Worm (Caenorhabditis elegans) whole organism, early embryonic: ENCODE results near the gene F35B3.4.

Experiments used
- B0310.2 ChIP-seq: sonication (generic microtip); optimal IDR thresholded peaks from 2 replicates; lab custom pipeline; 2016; ENCODE audit warnings: mild to moderate bottlenecking, missing genetic modification characterization, missing compliant biosample characterization
- F13C5.2 ChIP-seq: sonication (generic microtip); optimal IDR thresholded peaks from 2 replicates; lab custom pipeline; 2017; ENCODE audit warnings: mild to moderate bottlenecking, missing genetic modification characterization, inconsistent platforms, missing compliant biosample characterization
- aly-1 ChIP-seq: sonication (generic microtip); optimal IDR thresholded peaks from 2 replicates; lab custom pipeline; 2016; ENCODE audit warnings: missing genetic modification characterization, missing compliant biosample characterization
- ama-1 ChIP-seq: fragments of 150-350 bp; optimal IDR thresholded peaks from 2 replicates; lab custom pipeline; 2014
- ceh-13 ChIP-seq: fragments of 200-800 bp; sonication (Bioruptor generic); optimal IDR thresholded peaks from 2 replicates; lab custom pipeline; 2018; ENCODE audit warnings: mild to moderate bottlenecking, missing genetic modification characterization, missing compliant biosample characterization
- ceh-36 ChIP-seq: sonication (generic microtip); optimal IDR thresholded peaks from 2 replicates; lab custom pipeline; 2016; ENCODE audit warnings: missing genetic modification characterization, inconsistent platforms, missing compliant biosample characterization
- ets-7 ChIP-seq: sonication (generic microtip); optimal IDR thresholded peaks from 2 replicates; lab custom pipeline; 2016; ENCODE audit warnings: missing genotype, missing genetic modification characterization, missing compliant biosample characterization
- flt-1 ChIP-seq: fragments of 200-800 bp; sonication (Bioruptor generic); IDR thresholded peaks from 2 replicates; pipeline ENCODE4 v1.3.6; 2022; ENCODE audit warnings: missing genetic modification characterization, missing compliant biosample characterization
- hmbx-1 ChIP-seq: sonication (generic microtip); optimal IDR thresholded peaks from 2 replicates; lab custom pipeline; 2016; ENCODE audit warnings: mild to moderate bottlenecking, missing genetic modification characterization, missing compliant biosample characterization
- hmg-4 ChIP-seq: fragments of 200-800 bp; sonication (Bioruptor generic); optimal IDR thresholded peaks from 2 replicates; lab custom pipeline; 2018; ENCODE audit warnings: mild to moderate bottlenecking, missing genetic modification characterization, missing compliant biosample characterization
- hnd-1 ChIP-seq: sonication (generic microtip); optimal IDR thresholded peaks from 2 replicates; lab custom pipeline; 2016; ENCODE audit warnings: missing genetic modification characterization, missing compliant biosample characterization
- pes-1 ChIP-seq: fragments of 200-800 bp; sonication (Bioruptor generic); IDR thresholded peaks from 2 replicates; pipeline ENCODE4 v1.3.6; 2022; ENCODE audit warnings: missing genetic modification reagents, missing genetic modification characterization, missing compliant biosample characterization
- scrt-1 ChIP-seq: fragments of 200-800 bp; sonication (Bioruptor generic); IDR thresholded peaks from 2 replicates; pipeline ENCODE4 v1.3.6; 2022; ENCODE audit warnings: missing genetic modification characterization, missing compliant biosample characterization
- sea-1 ChIP-seq: fragments of 200-800 bp; sonication (Bioruptor generic); conservative IDR thresholded peaks from 2 replicates; pipeline ENCODE4 v1.3.6; 2022; ENCODE audit warnings: missing genetic modification characterization, missing compliant biosample characterization
- tbx-11 ChIP-seq: fragments of 200-800 bp; sonication (Bioruptor generic); IDR thresholded peaks from 2 replicates; pipeline ENCODE4 v1.3.6; 2022; ENCODE audit warnings: missing genetic modification characterization, missing compliant biosample characterization
- tbx-37 ChIP-seq: fragments of 200-800 bp; sonication (Bioruptor generic); conservative IDR thresholded peaks from 2 replicates; pipeline ENCODE4 v1.3.6; 2022; ENCODE audit warnings: missing genetic modification reagents, missing genetic modification characterization, missing compliant biosample characterization
- tra-4 ChIP-seq: sonication (generic microtip); optimal IDR thresholded peaks from 2 replicates; lab custom pipeline; 2017; ENCODE audit warnings: missing genetic modification characterization, missing compliant biosample characterization

F35B3.4 gene

ce11 chrX:17058340-17058739 lies 37.6 kb upstream of the F35B3.4 start:
- no peak for TF ChIP-seq hnd-1 (tag; lab: Kevin White, UChicago)
- no peak for TF ChIP-seq tbx-11 (GFP tag; lab: Robert Waterston, UW)
- TF ChIP-seq flt-1 (GFP tag; lab: Robert Waterston, UW) = no peak
- no peak for TF ChIP-seq ets-7 (tag; lab: Kevin White, UChicago)
- TF ChIP-seq sea-1 (GFP tag; lab: Robert Waterston, UW) = no peak

DNA sequence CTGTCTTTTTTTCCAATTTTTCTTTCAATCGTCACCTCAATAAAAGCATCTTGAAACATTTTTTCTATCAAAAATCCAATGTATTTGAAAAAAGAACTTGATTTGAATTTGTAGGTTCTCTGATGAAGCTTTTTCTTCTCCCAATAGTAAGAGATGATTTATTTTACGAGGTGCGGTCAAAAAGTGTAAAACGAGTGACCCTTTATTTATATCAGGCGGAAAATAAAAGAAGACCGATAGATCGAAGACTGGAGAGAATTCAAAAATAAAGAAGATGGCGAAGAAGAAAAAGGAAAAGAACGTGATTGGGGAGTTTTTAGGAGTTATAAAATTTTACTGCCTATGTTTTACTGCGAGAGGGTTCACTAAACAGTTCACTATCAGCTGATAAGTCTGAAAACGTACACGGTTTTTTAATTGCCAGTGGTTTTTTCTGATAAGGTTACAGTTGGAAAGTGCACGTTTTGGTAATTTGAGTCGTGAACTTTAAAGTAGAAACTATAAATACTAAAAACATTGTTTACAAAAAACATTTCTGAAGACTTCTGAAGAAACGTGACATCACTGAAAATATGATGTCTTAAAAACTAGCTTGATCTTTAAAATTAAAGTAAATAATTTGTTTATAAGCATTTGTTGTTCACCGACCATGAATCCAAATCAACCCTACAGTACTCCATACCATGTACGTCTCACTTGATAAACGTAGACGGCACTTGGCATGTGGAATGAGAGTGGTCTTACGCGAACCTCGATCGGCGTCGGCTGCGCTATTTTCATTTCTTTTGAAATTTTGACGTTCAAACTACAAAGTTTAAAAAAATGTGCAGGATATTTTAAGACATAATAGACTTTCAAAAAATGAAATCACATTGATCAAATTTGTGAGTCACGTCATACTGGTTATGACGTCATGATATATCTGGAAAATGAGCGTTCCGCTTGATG lies 35.4 kb upstream of the F35B3.4 start:
- TF ChIP-seq tra-4 (tag; lab: Kevin White, UChicago) (no peak), aly-1 (tag; lab: Kevin White, UChicago) (no peak), F13C5.2 (tag; lab: Kevin White, UChicago) (no peak), ama-1 (lab: Kevin White, UChicago) (no peak), hmg-4 (GFP tag; lab: Kevin White, UChicago) (no peak), pes-1 (GFP tag; lab: Robert Waterston, UW) (no peak), ets-7 (tag; lab: Kevin White, UChicago) (no peak), ceh-36 (no peak), B0310.2 (tag; lab: Kevin White, UChicago) (no peak), tbx-37 (GFP tag; lab: Robert Waterston, UW) (no peak), hnd-1 (tag; lab: Kevin White, UChicago) (no peak)

- TF ChIP-seq pes-1 (GFP tag; lab: Robert Waterston, UW) = no peak
- no peak for TF ChIP-seq hmg-4 (GFP tag; lab: Kevin White, UChicago)
- TF ChIP-seq aly-1 (tag; lab: Kevin White, UChicago) = no peak
- TF ChIP-seq hnd-1 (tag; lab: Kevin White, UChicago) = no peak
- TF ChIP-seq scrt-1 (GFP tag; lab: Robert Waterston, UW) = no peak
- TF ChIP-seq ama-1 (lab: Kevin White, UChicago) = no peak
- no peak for TF ChIP-seq flt-1 (GFP tag; lab: Robert Waterston, UW)
- TF ChIP-seq tbx-37 (GFP tag; lab: Robert Waterston, UW) = no peak
- TF ChIP-seq F13C5.2 (tag; lab: Kevin White, UChicago) = no peak
- TF ChIP-seq ets-7 (tag; lab: Kevin White, UChicago) = no peak
- no peak for TF ChIP-seq tra-4 (tag; lab: Kevin White, UChicago)
- no peak for TF ChIP-seq tbx-11 (GFP tag; lab: Robert Waterston, UW)
- no peak for TF ChIP-seq B0310.2 (tag; lab: Kevin White, UChicago)
- no peak for TF ChIP-seq sea-1 (GFP tag; lab: Robert Waterston, UW)
- no peak for TF ChIP-seq ceh-13 (GFP tag; lab: Kevin White, UChicago)
Measured at ce11 chrX:17055481-17055835, 34.7 kb upstream of the F35B3.4 start, which contains the start of gene gcy-11. Gene gcy-11, minus strand, starts transcription at chrX:17055581.

ce11 chrX:17054121-17054520 lies 33.4 kb upstream of the F35B3.4 start:
- no peak for TF ChIP-seq pes-1 (GFP tag; lab: Robert Waterston, UW)
- no peak for TF ChIP-seq hmg-4 (GFP tag; lab: Kevin White, UChicago)
- no peak for TF ChIP-seq ceh-36
- TF ChIP-seq B0310.2 (tag; lab: Kevin White, UChicago) = no peak
- TF ChIP-seq tbx-11 (GFP tag; lab: Robert Waterston, UW) = no peak
- TF ChIP-seq ama-1 (lab: Kevin White, UChicago) = no peak

DNA sequence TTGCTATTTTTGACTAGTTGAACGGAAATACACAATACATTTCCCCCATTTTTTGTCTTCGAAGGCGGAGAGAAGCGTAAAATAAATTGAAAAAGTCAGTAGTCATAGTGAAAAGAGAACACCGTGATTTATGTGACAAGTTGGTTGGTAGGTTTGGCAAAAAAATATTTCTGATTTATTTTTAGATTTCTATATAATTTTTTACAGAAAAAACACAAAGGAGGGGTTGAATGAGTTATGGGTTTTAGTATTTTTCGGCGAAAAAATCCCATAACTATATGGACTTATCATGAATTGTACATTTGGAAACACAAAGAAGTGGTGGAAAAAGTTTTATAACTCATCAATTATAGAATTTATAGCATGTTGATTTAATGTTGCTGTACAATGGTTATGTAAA lies 24.8 kb upstream of the F35B3.4 start, which contains the start of gene C30G4.2:
Gene C30G4.2 (minus strand): TSS at position 101 of the 400 bp plus-strand sequence.
- no peak for TF ChIP-seq tbx-11 (GFP tag; lab: Robert Waterston, UW)
- no peak for TF ChIP-seq aly-1 (tag; lab: Kevin White, UChicago)
- TF ChIP-seq hnd-1 (tag; lab: Kevin White, UChicago) = no peak
- no peak for TF ChIP-seq scrt-1 (GFP tag; lab: Robert Waterston, UW)
- no peak for TF ChIP-seq F13C5.2 (tag; lab: Kevin White, UChicago)
- no peak for TF ChIP-seq pes-1 (GFP tag; lab: Robert Waterston, UW)
- TF ChIP-seq hmbx-1 (tag; lab: Kevin White, UChicago) = no peak
- TF ChIP-seq ets-7 (tag; lab: Kevin White, UChicago) = no peak
- no peak for TF ChIP-seq ceh-13 (GFP tag; lab: Kevin White, UChicago)
- no peak for TF ChIP-seq tra-4 (tag; lab: Kevin White, UChicago)
- no peak for TF ChIP-seq B0310.2 (tag; lab: Kevin White, UChicago)
- TF ChIP-seq sea-1 (GFP tag; lab: Robert Waterston, UW) = no peak
- no peak for TF ChIP-seq ama-1 (lab: Kevin White, UChicago)
- TF ChIP-seq ceh-36 = no peak
- TF ChIP-seq tbx-37 (GFP tag; lab: Robert Waterston, UW) = no peak
- TF ChIP-seq hmg-4 (GFP tag; lab: Kevin White, UChicago) = no peak
- TF ChIP-seq flt-1 (GFP tag; lab: Robert Waterston, UW) = no peak

ce11 chrX:17042946-17043345 lies 22.2 kb upstream of the F35B3.4 start, which contains the start of gene F35B3.7:
Gene F35B3.7, minus strand, starts transcription at chrX:17043078.
- no peak for TF ChIP-seq hmg-4 (GFP tag; lab: Kevin White, UChicago)
- no peak for TF ChIP-seq hnd-1 (tag; lab: Kevin White, UChicago)
- no peak for TF ChIP-seq ceh-13 (GFP tag; lab: Kevin White, UChicago)
- no peak for TF ChIP-seq B0310.2 (tag; lab: Kevin White, UChicago)
- no peak for TF ChIP-seq scrt-1 (GFP tag; lab: Robert Waterston, UW)
- no peak for TF ChIP-seq tbx-37 (GFP tag; lab: Robert Waterston, UW)
- no peak for TF ChIP-seq flt-1 (GFP tag; lab: Robert Waterston, UW)
- no peak for TF ChIP-seq ceh-36
- no peak for TF ChIP-seq hmbx-1 (tag; lab: Kevin White, UChicago)
- no peak for TF ChIP-seq aly-1 (tag; lab: Kevin White, UChicago)
- TF ChIP-seq F13C5.2 (tag; lab: Kevin White, UChicago) = no peak
- TF ChIP-seq ama-1 (lab: Kevin White, UChicago) = no peak
- no peak for TF ChIP-seq tra-4 (tag; lab: Kevin White, UChicago)
- no peak for TF ChIP-seq tbx-11 (GFP tag; lab: Robert Waterston, UW)
- TF ChIP-seq ets-7 (tag; lab: Kevin White, UChicago) = no peak
- TF ChIP-seq sea-1 (GFP tag; lab: Robert Waterston, UW) = no peak
- no peak for TF ChIP-seq pes-1 (GFP tag; lab: Robert Waterston, UW)
